Worm (Caenorhabditis elegans): ENCODE measurements around the gene C05D9.4.

The C05D9.4 gene

DNA sequence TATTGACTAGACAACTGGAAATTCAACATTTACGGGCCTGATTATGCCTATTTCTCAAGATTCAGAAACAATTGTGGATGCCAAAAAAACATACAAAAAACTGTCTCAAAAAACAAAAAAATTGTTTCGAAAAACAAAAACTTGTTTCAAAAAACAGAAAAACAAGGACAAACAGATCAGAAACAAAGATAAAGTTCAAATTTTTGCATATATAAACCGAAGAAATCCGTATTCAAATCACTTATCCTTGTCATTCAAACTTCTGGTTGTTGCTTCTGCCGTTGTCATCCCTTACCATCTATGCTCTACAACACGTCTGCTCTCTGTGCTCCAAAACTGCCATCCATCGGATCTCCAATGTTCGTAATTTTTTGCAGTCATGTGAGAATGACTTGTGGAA lies 46.8 kb downstream of the C05D9.4 start, which contains the start of gene R193.1:
TSS of gene R193.1 (plus strand) at position 301 of the 400 bp plus-strand sequence.
- no peak for TF ChIP-seq ceh-44 (GFP tag; IDR thresholded peaks at IDR 0.05)
- TF ChIP-seq nhr-10 (tag; optimal IDR thresholded peaks at IDR 0.05), result no peak
- TF ChIP-seq zag-1 (tag; optimal IDR thresholded peaks at IDR 0.05), result no peak
- TF ChIP-seq lin-38 (GFP tag; IDR thresholded peaks at IDR 0.05), result no peak
- TF ChIP-seq T20F7.1 (GFP tag; optimal IDR thresholded peaks at IDR 0.05), result no peak
- TF ChIP-seq nhr-48 (tag; optimal IDR thresholded peaks at IDR 0.05), result no peak
- TF ChIP-seq nhr-41 (GFP tag; IDR thresholded peaks at IDR 0.05), result no peak
- TF ChIP-seq unc-130 (GFP tag; optimal IDR thresholded peaks at IDR 0.05), result no peak
- TF ChIP-seq snpc-1.2 (GFP tag; IDR thresholded peaks at IDR 0.05), result no peak
- TF ChIP-seq spr-3 (GFP tag; optimal IDR thresholded peaks at IDR 0.05), result no peak
- TF ChIP-seq Y48G9A.11 (GFP tag; IDR thresholded peaks at IDR 0.05), result no peak
- no peak for TF ChIP-seq mxl-3 (GFP tag; optimal IDR thresholded peaks at IDR 0.05)
- TF ChIP-seq F10B5.3 (tag; optimal IDR thresholded peaks at IDR 0.05), result no peak
- no peak for TF ChIP-seq T26A8.4 (GFP tag; IDR thresholded peaks at IDR 0.05)
- no peak for TF ChIP-seq F44E2.7 (GFP tag; IDR thresholded peaks at IDR 0.05)
- no peak for TF ChIP-seq ceh-20 (GFP tag; IDR thresholded peaks at IDR 0.05)
- TF ChIP-seq ceh-28 (tag; optimal IDR thresholded peaks at IDR 0.05), result no peak

All from whole organism, L4 larva.